Fruit fly (Drosophila melanogaster): Measurements from ENCODE around the gene Apc.

Apc gene

DNA sequence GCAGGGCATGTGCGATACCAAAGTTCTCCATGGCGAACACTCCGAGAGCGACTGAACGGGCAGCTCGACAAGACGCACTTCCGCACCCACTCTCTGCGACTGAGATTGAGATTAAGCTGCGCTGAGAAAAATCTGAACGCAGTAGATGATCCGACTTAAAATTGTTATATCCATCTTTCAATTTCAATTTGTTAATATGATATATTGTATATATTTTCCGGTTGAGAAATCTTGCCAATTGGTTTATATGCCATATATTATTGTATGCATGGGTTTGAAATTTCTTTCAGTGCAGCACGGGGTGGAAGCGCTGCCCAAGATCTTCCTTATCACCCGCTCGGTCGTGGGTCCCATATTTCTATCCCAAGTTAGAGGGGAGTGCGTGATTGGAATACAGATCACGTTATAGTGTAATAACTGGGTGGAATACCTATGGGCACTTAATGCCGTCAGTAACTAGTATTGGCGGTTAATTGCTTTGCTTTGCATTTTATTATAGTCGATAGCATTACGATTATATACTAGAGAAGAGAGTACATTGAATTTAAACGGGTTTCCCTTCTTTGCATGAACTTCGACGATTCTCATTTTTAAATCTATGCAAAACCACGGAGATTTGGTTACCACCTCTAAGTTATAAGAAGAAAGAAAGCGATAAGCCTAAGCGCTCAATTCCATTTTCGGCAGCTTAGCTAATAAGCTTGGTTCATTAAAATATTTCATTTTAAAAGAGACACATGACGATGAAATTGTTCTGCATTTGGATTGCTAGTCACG lies 35.7 kb upstream of the Apc start, which contains the start of the genes Nepl19 and Nepl20 (continued):
- TF ChIP-seq jumu (GFP tag; optimal IDR thresholded peaks at IDR 0.05) (peak; percentile 34), Neu2 (GFP tag; optimal IDR thresholded peaks at IDR 0.05; ENCODE audit: borderline replicate concordance) (no peak), Atf6 (GFP tag; IDR thresholded peaks at IDR 0.05) (peak; percentile 78), Lim3 (GFP tag; IDR thresholded peaks at IDR 0.05) (no peak; the same call in 1 of the 2 replicates), stc (GFP tag; IDR thresholded peaks at IDR 0.05) (peak; percentile 67; the same call in 1 of the 2 replicates), CG10321 (GFP tag; IDR thresholded peaks at IDR 0.05) (no peak), CG1024 (GFP tag; IDR thresholded peaks at IDR 0.05) (peak; percentile 67), CG7987 (GFP tag; optimal IDR thresholded peaks at IDR 0.05) (peak; percentile 63), CG10274 (GFP tag; optimal IDR thresholded peaks at IDR 0.05) (peak; percentile 57), vvl (GFP tag; IDR thresholded peaks at IDR 0.05) (peak; percentile 93), salm (tag; optimal IDR thresholded peaks at IDR 0.05) (peak; percentile 45), CG18599 (GFP tag; optimal IDR thresholded peaks at IDR 0.05) (peak; percentile 94), CG3726 (GFP tag; IDR thresholded peaks at IDR 0.05) (0 out of 3 replicates have a peak, but pooled peaks have one; percentile 30), PHDP (tag; optimal IDR thresholded peaks at IDR 0.05) (no peak), CG2875 (GFP tag; optimal IDR thresholded peaks at IDR 0.05) (peak; percentile 52), CG3281 (GFP tag; optimal IDR thresholded peaks at IDR 0.05) (peak; percentile 79), ap (GFP tag; IDR thresholded peaks at IDR 0.05) (peak; percentile 46; the same call in 1 of the 2 replicates), CG14860 (GFP tag; IDR thresholded peaks at IDR 0.05; ENCODE audit: partially characterized antibody) (no peak), fru (optimal IDR thresholded peaks at IDR 0.05) (no peak), Oli (tag; optimal IDR thresholded peaks at IDR 0.05) (peak; percentile 79), CG15514 (GFP tag; optimal IDR thresholded peaks at IDR 0.05) (peak; percentile 71), Blimp-1 (GFP tag; optimal IDR thresholded peaks at IDR 0.05) (peak; percentile 78), ems (GFP tag; optimal IDR thresholded peaks at IDR 0.05) (peak; percentile 63), ewg (GFP tag; optimal IDR thresholded peaks at IDR 0.05) (peak; percentile 57), Spps (tag; optimal IDR thresholded peaks at IDR 0.05) (peak; percentile 64), Adf1 (GFP tag; IDR thresholded peaks at IDR 0.05) (peak; percentile 46), az2 (GFP tag; optimal IDR thresholded peaks at IDR 0.05) (peak; percentile 75), Dip2 (GFP tag; IDR thresholded peaks at IDR 0.05) (no peak), sc (optimal IDR thresholded peaks at IDR 0.05) (no peak), sc (GFP tag; optimal IDR thresholded peaks at IDR 0.05) (peak; percentile 42), CG6791 (GFP tag; IDR thresholded peaks at IDR 0.05; ENCODE audit: partially characterized antibody) (no peak), cato (GFP tag; optimal IDR thresholded peaks at IDR 0.05; ENCODE audit: borderline replicate concordance) (peak; percentile 20), CG15601 (tag; optimal IDR thresholded peaks at IDR 0.05) (no peak), dan (GFP tag; IDR thresholded peaks at IDR 0.05) (peak; percentile 42; the same call in 1 of the 2 replicates), ash1 (GFP tag; optimal IDR thresholded peaks at IDR 0.05) (no peak), amos (GFP tag; IDR thresholded peaks at IDR 0.05; ENCODE audit: partially characterized antibody) (no peak), tgo (GFP tag; IDR thresholded peaks at IDR 0.05) (peak; percentile 83), zf30C (GFP tag; optimal IDR thresholded peaks at IDR 0.05) (peak; percentile 61), CG9797 (GFP tag; optimal IDR thresholded peaks at IDR 0.05) (no peak), usp (GFP tag; optimal IDR thresholded peaks at IDR 0.05) (no peak), CG6854 (GFP tag; optimal IDR thresholded peaks at IDR 0.05) (peak; percentile 37), otp (GFP tag; IDR thresholded peaks at IDR 0.05) (peak; percentile 77), nau (GFP tag; optimal IDR thresholded peaks at IDR 0.05) (no peak), CG13123 (GFP tag; optimal IDR thresholded peaks at IDR 0.05) (no peak), Xbp1 (GFP tag; optimal IDR thresholded peaks at IDR 0.05) (peak; percentile 77), esg (GFP tag; conservative IDR thresholded peaks at IDR 0.05) (peak; percentile 68), CG4360 (GFP tag; IDR thresholded peaks at IDR 0.05) (peak; percentile 34; the same call in 1 of the 2 replicates), Fer3 (tag; optimal IDR thresholded peaks at IDR 0.05) (peak; percentile 84), CG16779 (GFP tag; IDR thresholded peaks at IDR 0.05) (peak; percentile 62; the same call in 1 of the 2 replicates)
